Worm (Caenorhabditis elegans): ENCODE measurements around the gene B0454.6.

The B0454.6 gene

DNA sequence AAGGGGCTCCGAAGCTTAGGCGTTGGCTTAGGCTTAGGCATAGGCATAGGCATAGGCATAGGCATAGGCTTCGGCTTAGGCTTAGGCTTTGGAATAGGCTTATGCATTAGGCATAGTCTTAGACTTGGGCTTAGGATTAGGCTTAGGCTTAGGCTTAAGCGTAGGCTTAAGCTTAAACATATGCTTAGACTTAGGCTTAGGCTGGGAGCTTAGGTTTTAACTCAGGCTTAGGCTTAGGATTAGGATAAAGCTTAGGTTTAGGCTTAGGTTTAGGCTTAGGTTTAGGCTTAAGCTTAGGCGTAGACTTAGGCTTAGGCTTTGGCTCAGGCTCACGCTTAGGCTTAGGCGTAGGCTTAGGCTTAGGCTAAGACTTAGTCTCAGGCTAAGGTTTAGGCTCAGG, 42.5 kb upstream of the B0454.6 start:
- TF ChIP-seq nhr-237 (tag; optimal IDR thresholded peaks at IDR 0.05) (no peak), ztf-11 (tag; optimal IDR thresholded peaks at IDR 0.05) (no peak), zag-1 (tag; optimal IDR thresholded peaks at IDR 0.05) (no peak), mbf-1 (tag; optimal IDR thresholded peaks at IDR 0.05) (no peak), ceh-82 (tag; optimal IDR thresholded peaks at IDR 0.05) (no peak), nhr-129 (tag; optimal IDR thresholded peaks at IDR 0.05) (no peak), C34F6.9 (tag; optimal IDR thresholded peaks at IDR 0.05) (no peak), lin-11 (tag; optimal IDR thresholded peaks at IDR 0.05) (no peak), nhr-10 (tag; optimal IDR thresholded peaks at IDR 0.05) (no peak), mdl-1 (tag; optimal IDR thresholded peaks at IDR 0.05) (no peak), Y55F3AM.14 (GFP tag; optimal IDR thresholded peaks at IDR 0.05) (no peak), ztf-4 (tag; optimal IDR thresholded peaks at IDR 0.05) (no peak), nhr-6 (tag; optimal IDR thresholded peaks at IDR 0.05) (no peak), mab-5 (tag; optimal IDR thresholded peaks at IDR 0.05) (no peak), gmeb-1 (tag; optimal IDR thresholded peaks at IDR 0.05) (no peak), dmd-4 (tag; optimal IDR thresholded peaks at IDR 0.05) (no peak), unc-39 (tag; optimal IDR thresholded peaks at IDR 0.05) (no peak), lin-39 (tag; optimal IDR thresholded peaks at IDR 0.05) (no peak), R02D3.7 (tag; optimal IDR thresholded peaks at IDR 0.05) (no peak), ZK546.5 (tag; optimal IDR thresholded peaks at IDR 0.05) (no peak)

DNA sequence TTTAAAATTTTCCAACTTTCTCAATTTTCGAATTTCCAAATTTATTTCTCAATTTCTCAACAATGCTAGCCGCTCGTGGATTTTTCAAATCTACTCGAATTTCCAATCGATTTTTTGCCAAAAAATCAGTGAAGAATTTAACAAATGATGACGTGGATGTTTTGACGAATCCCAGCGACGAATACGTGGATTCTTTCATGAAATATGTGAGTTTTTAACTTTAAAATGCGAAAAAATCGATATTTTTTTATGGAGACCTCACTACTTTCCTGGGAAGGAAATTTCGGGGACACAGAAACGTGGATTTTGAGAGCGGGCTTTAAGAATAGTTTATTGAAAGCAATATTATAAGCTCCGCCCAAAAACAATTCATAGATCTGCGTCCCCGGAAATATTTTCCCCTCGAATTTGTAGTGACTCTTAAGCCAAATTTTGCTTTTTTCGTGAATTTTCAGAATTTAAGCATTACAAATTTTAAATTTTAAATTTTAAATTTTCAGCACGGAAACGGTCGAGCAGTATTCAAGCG, 41.0 kb upstream of the B0454.6 start, which contains the start of gene K08A2.2:
Gene K08A2.2 (plus strand): TSS at position 51 of the 529 bp plus-strand sequence.
- TF ChIP-seq unc-55 (GFP tag; optimal IDR thresholded peaks at IDR 0.05) = peak; percentile 17
- no peak for TF ChIP-seq nhr-6 (tag; optimal IDR thresholded peaks at IDR 0.05)
- TF ChIP-seq nhr-12 (tag; optimal IDR thresholded peaks at IDR 0.05) = no peak

DNA sequence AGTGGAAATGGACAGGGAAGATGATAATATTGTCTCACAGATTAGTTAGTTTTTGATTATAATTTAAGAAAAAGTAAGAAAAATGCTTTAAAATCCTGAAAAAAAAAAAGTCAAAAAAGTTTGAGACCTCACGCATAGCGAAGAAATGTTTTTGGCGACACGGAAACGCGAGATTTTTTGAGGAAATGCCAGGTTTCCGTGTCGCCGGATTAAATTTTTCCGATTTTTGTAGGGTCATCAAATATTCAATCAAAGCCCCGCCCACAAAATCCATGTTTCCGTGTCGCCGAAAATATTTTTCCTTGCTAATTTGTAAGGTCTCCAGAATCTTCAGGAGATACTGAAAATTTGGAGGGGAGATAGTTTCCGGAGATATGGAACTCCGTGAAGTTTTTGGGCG, 40.3 kb upstream of the B0454.6 start:
- TF ChIP-seq dmd-4 (tag; optimal IDR thresholded peaks at IDR 0.05) (no peak), sem-4 (tag; optimal IDR thresholded peaks at IDR 0.05) (no peak), Y55F3AM.14 (GFP tag; optimal IDR thresholded peaks at IDR 0.05) (no peak)

DNA sequence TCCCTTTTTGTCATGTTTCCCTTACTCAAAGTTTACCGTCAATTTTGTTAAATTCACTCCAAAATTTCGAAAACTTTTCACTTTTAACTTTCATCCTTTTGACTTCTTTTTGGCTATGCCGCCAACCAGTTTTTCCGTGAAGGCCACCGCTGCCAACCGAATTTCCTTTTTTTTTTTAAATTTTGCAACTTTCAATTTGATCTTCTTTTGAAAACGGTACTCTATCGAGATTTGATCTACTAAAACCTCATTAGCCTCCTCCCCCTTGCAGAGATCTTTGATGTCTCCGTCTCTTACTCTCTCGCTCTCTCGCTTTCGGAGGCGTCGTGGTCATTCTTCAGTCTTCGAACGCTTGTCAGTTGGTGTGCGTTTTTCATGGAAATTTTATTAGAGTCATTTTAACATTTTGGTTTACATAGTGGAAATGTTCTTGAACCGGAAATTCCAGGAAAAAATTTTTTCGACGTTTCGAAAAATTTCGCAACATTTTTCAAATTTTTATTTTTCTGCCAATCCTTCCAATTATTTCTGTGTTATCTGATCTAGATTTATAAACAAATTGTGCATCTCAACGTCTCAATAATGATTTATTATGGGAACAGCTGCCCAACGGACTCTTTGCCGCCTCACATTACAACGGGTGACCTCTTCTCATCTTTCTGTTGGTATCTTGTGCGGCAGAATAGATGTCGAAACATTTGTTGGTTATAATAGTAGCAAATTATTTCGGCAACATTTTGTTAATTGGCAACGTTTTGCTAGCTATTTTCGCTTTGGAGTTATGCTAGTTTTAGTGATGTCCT, 37.8 kb upstream of the B0454.6 start:
- TF ChIP-seq nhr-21 (tag; optimal IDR thresholded peaks at IDR 0.05) = no peak
- no peak for TF ChIP-seq nhr-12 (tag; optimal IDR thresholded peaks at IDR 0.05)
- TF ChIP-seq unc-55 (GFP tag; optimal IDR thresholded peaks at IDR 0.05) = peak; percentile 7
- no peak for TF ChIP-seq fos-1 (tag; optimal IDR thresholded peaks at IDR 0.05)
- TF ChIP-seq nhr-77 (tag; optimal IDR thresholded peaks at IDR 0.05) = no peak
- no peak for TF ChIP-seq elt-3 (tag; optimal IDR thresholded peaks at IDR 0.05)
- TF ChIP-seq ceh-16 (tag; optimal IDR thresholded peaks at IDR 0.05) = peak; percentile 64
- peak; percentile 46 for TF ChIP-seq nhr-129 (tag; optimal IDR thresholded peaks at IDR 0.05)
- no peak for TF ChIP-seq dmd-4 (tag; optimal IDR thresholded peaks at IDR 0.05)
- no peak for TF ChIP-seq crh-2 (tag; optimal IDR thresholded peaks at IDR 0.05)
- TF ChIP-seq blmp-1 (tag; optimal IDR thresholded peaks at IDR 0.05; ENCODE audit: insufficient read depth) = peak; percentile 86
- no peak for TF ChIP-seq R02D3.7 (tag; optimal IDR thresholded peaks at IDR 0.05)
- no peak for TF ChIP-seq peb-1 (tag; optimal IDR thresholded peaks at IDR 0.05)
- TF ChIP-seq elt-1 (tag; optimal IDR thresholded peaks at IDR 0.05) = no peak
- no peak for TF ChIP-seq F13H6.1 (tag; optimal IDR thresholded peaks at IDR 0.05)
- no peak for TF ChIP-seq sem-4 (tag; optimal IDR thresholded peaks at IDR 0.05)
- TF ChIP-seq unc-39 (tag; optimal IDR thresholded peaks at IDR 0.05) = no peak
- TF ChIP-seq lin-39 (tag; optimal IDR thresholded peaks at IDR 0.05) = no peak
- no peak for TF ChIP-seq zag-1 (tag; optimal IDR thresholded peaks at IDR 0.05)
- no peak for TF ChIP-seq nhr-6 (tag; optimal IDR thresholded peaks at IDR 0.05)
- TF ChIP-seq lsy-2 (tag; optimal IDR thresholded peaks at IDR 0.05) = peak in 1 of 2 experiments; percentile 3
- no peak for TF ChIP-seq ceh-82 (tag; optimal IDR thresholded peaks at IDR 0.05)
- TF ChIP-seq ZK546.5 (tag; optimal IDR thresholded peaks at IDR 0.05) = no peak
- no peak for TF ChIP-seq ama-1 (optimal IDR thresholded peaks at IDR 0.05)
- no peak for TF ChIP-seq lin-13 (GFP tag; optimal IDR thresholded peaks at IDR 0.05)
- no peak for TF ChIP-seq snpc-4 (tag; optimal IDR thresholded peaks at IDR 0.05)
- no peak for TF ChIP-seq nhr-11 (tag; optimal IDR thresholded peaks at IDR 0.05)
- TF ChIP-seq mab-5 (tag; optimal IDR thresholded peaks at IDR 0.05) = peak; percentile 44
- no peak for TF ChIP-seq C34F6.9 (tag; optimal IDR thresholded peaks at IDR 0.05)
- no peak for TF ChIP-seq nhr-23 (tag; optimal IDR thresholded peaks at IDR 0.05)
- no peak for TF ChIP-seq alr-1 (tag; optimal IDR thresholded peaks at IDR 0.05)
- no peak for TF ChIP-seq nhr-10 (tag; optimal IDR thresholded peaks at IDR 0.05)
- peak; percentile 17 for TF ChIP-seq sma-9 (GFP tag; optimal IDR thresholded peaks at IDR 0.05)
- no peak for TF ChIP-seq sma-9 (tag; optimal IDR thresholded peaks at IDR 0.05)
- no peak for TF ChIP-seq ztf-11 (tag; optimal IDR thresholded peaks at IDR 0.05)
- no peak for TF ChIP-seq nhr-237 (tag; optimal IDR thresholded peaks at IDR 0.05)
- no peak for TF ChIP-seq gmeb-1 (tag; optimal IDR thresholded peaks at IDR 0.05)
- no peak for TF ChIP-seq lin-11 (tag; optimal IDR thresholded peaks at IDR 0.05)
- no peak for TF ChIP-seq egl-27 (tag; optimal IDR thresholded peaks at IDR 0.05)
- TF ChIP-seq aly-2 (tag; optimal IDR thresholded peaks at IDR 0.05) = no peak
